Fruit fly (Drosophila melanogaster) whole organism: ENCODE results near the gene ppk8.

Experiments
- Dll ChIP-seq: fragments of >200 bp; optimal IDR thresholded peaks from 2 replicates; lab custom pipeline; 2017
- EcR ChIP-seq, 2 experiments: fragments of >200 bp; optimal IDR thresholded peaks; 2 replicates each; lab custom pipeline; 2017; ENCODE audit warnings: missing biosample characterization in 2 of 2, missing genetic modification characterization in 2 of 2, missing genetic modification reagents in 2 of 2
- pan ChIP-seq: fragments of >200 bp; optimal IDR thresholded peaks from 2 replicates; lab custom pipeline; 2017
- psq ChIP-seq: fragments of >200 bp; optimal IDR thresholded peaks from 2 replicates; lab custom pipeline; 2017
- usp ChIP-seq: fragments of >200 bp; optimal IDR thresholded peaks from 2 replicates; lab custom pipeline; 2017; ENCODE audit warnings: missing biosample characterization, missing genetic modification characterization, mixed read lengths

DNA sequence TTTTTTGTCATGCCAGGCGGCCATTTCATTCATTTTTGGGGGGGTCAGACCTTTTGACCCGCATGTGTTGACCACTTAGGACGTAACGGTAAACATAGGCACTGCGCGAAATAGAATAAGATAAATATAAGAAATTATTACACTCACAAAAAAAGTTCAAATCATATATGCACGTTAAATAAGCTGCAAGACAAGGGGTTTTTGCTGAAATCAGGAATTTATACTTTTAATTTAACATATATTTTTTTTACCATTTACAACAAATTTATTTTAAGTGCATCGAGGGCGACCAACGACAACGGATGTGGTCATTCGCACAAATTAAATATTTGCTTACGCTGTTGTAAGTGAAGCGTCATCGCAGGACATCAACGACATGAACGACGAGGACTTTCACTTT, 23.6 kb downstream of the ppk8 start:
- TF ChIP-seq usp (GFP tag; lab: Kevin White, UChicago) (no peak), psq (lab: Kevin White, UChicago) (no peak), pan (lab: Kevin White, UChicago) (no peak), Dll (no peak), EcR (GFP tag; optimal IDR thresholded peaks at IDR 0.05; lab: Kevin White, UChicago) (no peak)
